Worm (Caenorhabditis elegans) whole organism, young adult: ENCODE data around the gene math-1.

Experiments
- egrh-3 ChIP-seq: fragments of 200-800 bp; sonication (Bioruptor generic); IDR thresholded peaks from 2 replicates; pipeline ENCODE4 v1.3.6; 2022; ENCODE audit warnings: missing genetic modification reagents, missing genetic modification characterization, missing compliant biosample characterization
- rpc-1 ChIP-seq, 2 experiments: fragments of 150-350 bp in 1 of 2; sonication (generic microtip) in 1 of 2; optimal IDR thresholded peaks; 2 replicates each; lab custom pipeline; 2014 to 2018; ENCODE audit warnings: missing biosample characterization in 1 of 2, missing genetic modification characterization in 1 of 2, missing genetic modification reagents in 1 of 2, missing genotype in 1 of 2
- ztf-18 ChIP-seq: sonication (generic microtip); optimal IDR thresholded peaks from 2 replicates; lab custom pipeline; 2016; ENCODE audit warnings: missing genotype, mild to moderate bottlenecking, missing genetic modification characterization, missing compliant biosample characterization

ce11 chrII:2039288-2039687 is 7.2 kb downstream of the math-1 start, which contains the start of gene bath-19:
- TF ChIP-seq rpc-1 (optimal IDR thresholded peaks at IDR 0.05; lab: Kevin White, UChicago) (no peak), rpc-1 (tag; optimal IDR thresholded peaks at IDR 0.05; lab: Kevin White, UChicago) (no peak), ztf-18 (tag; lab: Kevin White, UChicago) (no peak), egrh-3 (GFP tag; lab: Robert Waterston, UW) (no peak)
